Fruit fly (Drosophila melanogaster) whole organism, embryonic: ENCODE results near the gene CG11560.

Source experiments
- Ada2b ChIP-seq: fragments of 200-800 bp; sonication (Bioruptor generic); IDR thresholded peaks from 2 replicates; pipeline ENCODE4 v1.3.6; 2022; ENCODE audit warnings: missing biosample characterization, missing genetic modification characterization
- B-H2 ChIP-seq: fragments of 200-800 bp; sonication (Bioruptor generic); optimal IDR thresholded peaks from 2 replicates; lab custom pipeline; 2018; ENCODE audit warnings: missing biosample characterization, mild to moderate bottlenecking, missing genetic modification characterization
- BEAF-32 ChIP-seq: fragments of 200-800 bp; sonication (Bioruptor generic); optimal IDR thresholded peaks from 3 replicates; lab custom pipeline; 2017; ENCODE audit warnings: missing biosample characterization, missing genetic modification characterization, mild to moderate bottlenecking, moderate library complexity, missing genetic modification reagents
- Bteb2 ChIP-seq: fragments of 200-800 bp; sonication (Bioruptor generic); optimal IDR thresholded peaks from 2 replicates; lab custom pipeline; 2016; ENCODE audit warnings: missing biosample characterization, missing genetic modification characterization
- C15 ChIP-seq: fragments of 200-800 bp; sonication (Bioruptor generic); IDR thresholded peaks from 3 replicates; pipeline ENCODE4 v1.3.6; 2022; ENCODE audit warnings: missing biosample characterization, missing genetic modification characterization
- CG13624 ChIP-seq: fragments of 200-800 bp; sonication (Bioruptor generic); optimal IDR thresholded peaks from 2 replicates; lab custom pipeline; 2016; ENCODE audit warnings: missing biosample characterization, missing genetic modification characterization
- CG14667 ChIP-seq: fragments of 200-800 bp; sonication (Bioruptor generic); IDR thresholded peaks from 2 replicates; pipeline ENCODE4 v1.3.6; 2022; ENCODE audit warnings: missing biosample characterization, missing genetic modification characterization
- CG1529 ChIP-seq: fragments of 200-800 bp; sonication (Bioruptor generic); optimal IDR thresholded peaks from 3 replicates; lab custom pipeline; 2018; ENCODE audit warnings: missing biosample characterization, missing genetic modification characterization
- CG17385 ChIP-seq: fragments of 200-800 bp; sonication (Bioruptor generic); optimal IDR thresholded peaks from 3 replicates; lab custom pipeline; 2018; ENCODE audit warnings: missing biosample characterization, mild to moderate bottlenecking, missing genetic modification characterization
- CG17829 ChIP-seq: fragments of 200-800 bp; optimal IDR thresholded peaks from 2 replicates; lab custom pipeline; 2019; ENCODE audit warnings: missing biosample characterization, mild to moderate bottlenecking, missing genetic modification characterization, moderate library complexity
- CG3065 ChIP-seq: fragments of 200-800 bp; sonication (Bioruptor generic); optimal IDR thresholded peaks from 2 replicates; lab custom pipeline; 2016; ENCODE audit warnings: missing biosample characterization, missing genetic modification characterization
- CG3281 ChIP-seq: fragments of 200-800 bp; sonication (Bioruptor generic); optimal IDR thresholded peaks from 3 replicates; lab custom pipeline; 2017; ENCODE audit warnings: missing biosample characterization, mild to moderate bottlenecking, missing genetic modification characterization
- CG34376 ChIP-seq: fragments of 200-800 bp; sonication (Bioruptor generic); optimal IDR thresholded peaks from 2 replicates; lab custom pipeline; 2018; ENCODE audit warnings: missing biosample characterization, mild to moderate bottlenecking, missing genetic modification characterization
- CG5180 ChIP-seq: fragments of 200-800 bp; sonication (Bioruptor generic); optimal IDR thresholded peaks from 3 replicates; lab custom pipeline; 2017; ENCODE audit warnings: missing biosample characterization, missing genetic modification characterization, mild to moderate bottlenecking, moderate library complexity, missing genetic modification reagents
- CG7271 ChIP-seq: fragments of 200-800 bp; sonication (Bioruptor generic); optimal IDR thresholded peaks from 2 replicates; lab custom pipeline; 2018; ENCODE audit warnings: missing biosample characterization, mild to moderate bottlenecking, missing genetic modification characterization, moderate library complexity
- CG7786 ChIP-seq: fragments of 200-800 bp; sonication (Bioruptor generic); optimal IDR thresholded peaks from 2 replicates; lab custom pipeline; 2016; ENCODE audit warnings: missing biosample characterization, missing genetic modification characterization
- CG9609 ChIP-seq: fragments of 200-800 bp; sonication (Bioruptor generic); optimal IDR thresholded peaks from 3 replicates; lab custom pipeline; 2016; ENCODE audit warnings: missing biosample characterization, missing genetic modification characterization
- CG9876 ChIP-seq: fragments of 200-800 bp; sonication (Bioruptor generic); optimal IDR thresholded peaks from 2 replicates; lab custom pipeline; 2016; ENCODE audit warnings: missing biosample characterization, missing genetic modification characterization
- CrebB ChIP-seq: fragments of 200-800 bp; sonication (Bioruptor generic); optimal IDR thresholded peaks from 3 replicates; lab custom pipeline; 2018; ENCODE audit warnings: missing biosample characterization, mild to moderate bottlenecking, missing genetic modification characterization
- Dbx ChIP-seq: fragments of 200-800 bp; sonication (Bioruptor generic); IDR thresholded peaks from 3 replicates; pipeline ENCODE4 v1.3.6; 2022; ENCODE audit warnings: missing biosample characterization, missing genetic modification characterization
- Dp ChIP-seq: fragments of 200-800 bp; sonication (Bioruptor generic); optimal IDR thresholded peaks from 2 replicates; lab custom pipeline; 2018; ENCODE audit warnings: missing biosample characterization, mild to moderate bottlenecking, missing genetic modification characterization, moderate library complexity
- ERR ChIP-seq: fragments of 200-800 bp; sonication (Bioruptor generic); optimal IDR thresholded peaks from 2 replicates; lab custom pipeline; 2016; ENCODE audit warnings: missing biosample characterization, missing genetic modification characterization
- Gsc ChIP-seq: fragments of 200-800 bp; sonication (Bioruptor generic); IDR thresholded peaks from 2 replicates; pipeline ENCODE4 v1.3.6; 2022; ENCODE audit warnings: missing biosample characterization, missing genetic modification characterization
- Hmr ChIP-seq: fragments of 200-800 bp; sonication (Bioruptor generic); optimal IDR thresholded peaks from 3 replicates; lab custom pipeline; 2017; ENCODE audit warnings: mild to moderate bottlenecking, missing biosample characterization, missing genetic modification reagents, missing genetic modification characterization
- Max ChIP-seq: fragments of 200-800 bp; sonication (Bioruptor generic); optimal IDR thresholded peaks from 2 replicates; lab custom pipeline; 2016; ENCODE audit warnings: missing biosample characterization, mild to moderate bottlenecking, missing genetic modification characterization
- Myb ChIP-seq: fragments of 200-800 bp; sonication (Bioruptor generic); optimal IDR thresholded peaks from 2 replicates; lab custom pipeline; 2016; ENCODE audit warnings: missing biosample characterization, missing genetic modification characterization
- Taf1 ChIP-seq: fragments of 200-800 bp; sonication (Bioruptor generic); IDR thresholded peaks from 2 replicates; pipeline ENCODE4 v1.3.6; 2022; ENCODE audit warnings: missing biosample characterization, missing genetic modification characterization
- Usf ChIP-seq: fragments of 200-800 bp; sonication (Bioruptor generic); optimal IDR thresholded peaks from 2 replicates; lab custom pipeline; 2017; ENCODE audit warnings: missing genotype, missing biosample characterization, missing genetic modification characterization
- Xrp1 ChIP-seq: fragments of 200-800 bp; sonication (Bioruptor generic); IDR thresholded peaks from 2 replicates; pipeline ENCODE4 v1.3.6; 2022; ENCODE audit warnings: missing biosample characterization, missing genetic modification characterization
- YL-1 ChIP-seq: fragments of 200-800 bp; sonication (Bioruptor generic); optimal IDR thresholded peaks from 3 replicates; lab custom pipeline; 2017; ENCODE audit warnings: missing biosample characterization, mild to moderate bottlenecking, missing genetic modification characterization
- abd-A ChIP-seq: fragments of 200-800 bp; sonication (Bioruptor generic); optimal IDR thresholded peaks from 3 replicates; lab custom pipeline; 2019; ENCODE audit warnings: missing biosample characterization, mild to moderate bottlenecking, missing genetic modification characterization, moderate library complexity
- ara ChIP-seq: fragments of 200-800 bp; sonication (Bioruptor generic); IDR thresholded peaks from 2 replicates; pipeline ENCODE4 v1.3.6; 2022; ENCODE audit warnings: missing biosample characterization, missing genetic modification characterization
- ash1 ChIP-seq: fragments of 200-800 bp; sonication (Bioruptor generic); optimal IDR thresholded peaks from 2 replicates; lab custom pipeline; 2018; ENCODE audit warnings: missing biosample characterization, mild to moderate bottlenecking, missing genetic modification characterization
- caup ChIP-seq: fragments of 200-800 bp; sonication (Bioruptor generic); optimal IDR thresholded peaks from 3 replicates; lab custom pipeline; 2017; ENCODE audit warnings: missing biosample characterization, mild to moderate bottlenecking, missing genetic modification characterization, moderate library complexity; ENCODE audit not compliant: severe bottlenecking
- chinmo ChIP-seq: fragments of 200-800 bp; sonication (Bioruptor generic); IDR thresholded peaks from 4 replicates; pipeline ENCODE4 v1.3.6; 2022; ENCODE audit warnings: missing biosample characterization, missing genetic modification characterization; ENCODE audit not compliant: partially characterized antibody
- gce ChIP-seq: fragments of 200-800 bp; sonication (Bioruptor generic); IDR thresholded peaks from 3 replicates; pipeline ENCODE4 v1.3.6; 2022; ENCODE audit warnings: missing biosample characterization, missing genetic modification characterization
- her ChIP-seq: fragments of 200-800 bp; sonication (Bioruptor generic); optimal IDR thresholded peaks from 2 replicates; lab custom pipeline; 2016; ENCODE audit warnings: missing biosample characterization, missing genetic modification characterization
- insv ChIP-seq, 2 experiments: fragments of 200-800 bp; sonication (Bioruptor generic); optimal IDR thresholded peaks; 3 replicates each; lab custom pipeline; 2016 to 2018; ENCODE audit warnings: missing biosample characterization in 2 of 2, missing genetic modification characterization in 2 of 2
- inv ChIP-seq: fragments of 200-800 bp; sonication (Bioruptor generic); IDR thresholded peaks from 2 replicates; pipeline ENCODE4 v1.3.6; 2022; ENCODE audit warnings: missing biosample characterization, missing genetic modification characterization; ENCODE audit not compliant: partially characterized antibody
- kni ChIP-seq: fragments of 200-800 bp; sonication (Bioruptor generic); optimal IDR thresholded peaks from 3 replicates; lab custom pipeline; 2017; ENCODE audit warnings: mild to moderate bottlenecking, missing biosample characterization, missing genetic modification reagents, missing genetic modification characterization
- knrl ChIP-seq: fragments of 200-800 bp; sonication (Bioruptor generic); IDR thresholded peaks from 3 replicates; pipeline ENCODE4 v1.3.6; 2022; ENCODE audit warnings: missing biosample characterization, missing genetic modification characterization; ENCODE audit not compliant: partially characterized antibody
- mirr ChIP-seq: fragments of 200-800 bp; sonication (Bioruptor generic); optimal IDR thresholded peaks from 3 replicates; lab custom pipeline; 2018; ENCODE audit warnings: missing biosample characterization, mild to moderate bottlenecking, missing genetic modification characterization
- nau ChIP-seq: fragments of 200-800 bp; sonication (Bioruptor generic); optimal IDR thresholded peaks from 3 replicates; lab custom pipeline; 2017; ENCODE audit warnings: missing biosample characterization, mild to moderate bottlenecking, missing genetic modification characterization, missing genetic modification reagents
- odd ChIP-seq: fragments of 200-800 bp; sonication (Bioruptor generic); optimal IDR thresholded peaks from 2 replicates; lab custom pipeline; 2017; ENCODE audit warnings: missing biosample characterization, mild to moderate bottlenecking, missing genetic modification characterization
- onecut ChIP-seq: fragments of 200-800 bp; sonication (Bioruptor generic); IDR thresholded peaks from 2 replicates; pipeline ENCODE4 v1.3.6; 2022; ENCODE audit warnings: missing biosample characterization, missing genetic modification characterization
- pum ChIP-seq: fragments of 200-800 bp; sonication (Bioruptor generic); optimal IDR thresholded peaks from 2 replicates; lab custom pipeline; 2016; ENCODE audit warnings: missing biosample characterization, missing genetic modification characterization
- repo ChIP-seq: fragments of 200-800 bp; sonication (Bioruptor generic); optimal IDR thresholded peaks from 2 replicates; lab custom pipeline; 2016; ENCODE audit warnings: missing biosample characterization, missing genetic modification characterization
- run ChIP-seq: fragments of 200-800 bp; sonication (Bioruptor generic); optimal IDR thresholded peaks from 3 replicates; lab custom pipeline; 2018; ENCODE audit warnings: missing biosample characterization, mild to moderate bottlenecking, missing genetic modification characterization
- sd ChIP-seq: fragments of 200-800 bp; sonication (Bioruptor generic); optimal IDR thresholded peaks from 3 replicates; lab custom pipeline; 2018; ENCODE audit warnings: missing biosample characterization, mild to moderate bottlenecking, missing genetic modification characterization, moderate library complexity
- trem ChIP-seq: fragments of 200-800 bp; optimal IDR thresholded peaks from 3 replicates; lab custom pipeline; 2019; ENCODE audit warnings: missing biosample characterization, mild to moderate bottlenecking, missing genetic modification characterization, moderate library complexity

Gene CG11560

DNA sequence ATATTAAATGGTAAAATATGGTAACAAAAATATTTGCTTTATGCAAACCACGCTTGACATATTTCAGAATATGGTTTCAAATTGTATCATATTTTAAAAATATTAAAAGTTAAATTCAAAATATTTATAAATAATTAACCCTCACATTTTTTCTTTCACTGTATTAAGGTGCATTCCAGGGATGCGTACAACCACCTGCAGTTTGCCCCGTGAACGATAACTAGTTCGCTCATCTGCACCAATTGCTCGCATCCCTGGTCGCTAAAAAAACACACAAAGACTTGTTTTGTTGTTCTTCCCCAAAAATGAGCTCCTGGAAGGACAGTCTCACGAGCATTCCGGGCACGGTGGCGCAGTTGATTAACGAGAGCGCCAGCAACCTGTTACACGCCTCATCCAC is 12.1 kb downstream of the CG11560 start, which contains the start of gene DEF8 (continued):
- TF ChIP-seq ara (GFP tag; lab: Robert Waterston, UW) = peak; percentile 52; the same call in 1 of the 2 replicates
- peak; percentile 81 for TF ChIP-seq CG17385 (GFP tag; lab: Kevin White, UChicago)
- TF ChIP-seq Hmr (GFP tag; lab: Kevin White, UChicago) = no peak
- no peak for TF ChIP-seq pum (GFP tag; lab: Kevin White, UChicago)
- TF ChIP-seq onecut (GFP tag; lab: Robert Waterston, UW) = peak; percentile 77
- TF ChIP-seq odd (GFP tag; lab: Kevin White, UChicago) = peak; percentile 82
- peak; percentile 93 for TF ChIP-seq sd (tag; lab: Kevin White, UChicago)
- no peak for TF ChIP-seq abd-A
- peak; percentile 67 for TF ChIP-seq run (tag; lab: Kevin White, UChicago)
- peak; percentile 57 for TF ChIP-seq caup (GFP tag; lab: Kevin White, UChicago)
- peak; percentile 76 for TF ChIP-seq Max (GFP tag; lab: Kevin White, UChicago)
- peak; percentile 78; the same call in 2 of the 3 replicates for TF ChIP-seq C15
- peak; percentile 82 for TF ChIP-seq CG3281
- peak; percentile 89 for TF ChIP-seq CG17829 (tag; lab: Kevin White, UChicago)
- peak; percentile 66; the same call in 1 of the 2 replicates for TF ChIP-seq Taf1
- TF ChIP-seq BEAF-32 (GFP tag; lab: Kevin White, UChicago) = peak; percentile 39
- no peak for TF ChIP-seq repo
- no peak for TF ChIP-seq CG9876 (GFP tag; lab: Kevin White, UChicago)
- TF ChIP-seq CG13624 (GFP tag; lab: Kevin White, UChicago) = peak; percentile 33
- no peak for TF ChIP-seq Gsc (GFP tag; lab: Robert Waterston, UW)
- no peak for TF ChIP-seq ERR
- TF ChIP-seq chinmo (GFP tag; lab: Robert Waterston, UW) = peak; percentile 90
- TF ChIP-seq CG1529 (GFP tag; lab: Kevin White, UChicago) = peak; percentile 57
- peak; percentile 29 for TF ChIP-seq her
- peak; percentile 11 for TF ChIP-seq ash1
- TF ChIP-seq Dp = peak; percentile 18
- peak; percentile 94 for TF ChIP-seq Xrp1 (GFP tag; lab: Robert Waterston, UW)
- TF ChIP-seq Myb (GFP tag; lab: Kevin White, UChicago) = peak; percentile 4
- TF ChIP-seq insv (GFP tag; optimal IDR thresholded peaks at IDR 0.05; lab: Kevin White, UChicago) = peak in 1 of 2 experiments; percentile 54
- peak; percentile 54; the same call in 1 of the 2 replicates for TF ChIP-seq CG14667 (GFP tag; lab: Robert Waterston, UW)
- TF ChIP-seq CG9609 (GFP tag; lab: Kevin White, UChicago) = peak; percentile 19
- TF ChIP-seq CrebB = peak; percentile 75
- TF ChIP-seq Bteb2 = peak; percentile 19
- TF ChIP-seq Usf (GFP tag; lab: Kevin White, UChicago) = peak; percentile 49
- TF ChIP-seq Ada2b (GFP tag; lab: Robert Waterston, UW) = peak; percentile 87
- no peak for TF ChIP-seq CG5180 (GFP tag; lab: Kevin White, UChicago)
- TF ChIP-seq nau (GFP tag; lab: Kevin White, UChicago) = no peak
- TF ChIP-seq YL-1 = peak; percentile 82
- peak; percentile 71 for TF ChIP-seq CG3065 (GFP tag; lab: Kevin White, UChicago)
- peak; percentile 89 for TF ChIP-seq gce (GFP tag; lab: Robert Waterston, UW)
- peak; percentile 83 for TF ChIP-seq CG7271 (tag; lab: Kevin White, UChicago)
- TF ChIP-seq mirr (GFP tag; lab: Kevin White, UChicago) = no peak
- TF ChIP-seq kni (GFP tag; lab: Kevin White, UChicago) = peak; percentile 40
- peak; percentile 3 for TF ChIP-seq CG7786 (GFP tag; lab: Kevin White, UChicago)
- TF ChIP-seq CG34376 = peak; percentile 11
- TF ChIP-seq knrl (GFP tag; lab: Robert Waterston, UW) = peak; percentile 60; the same call in 2 of the 3 replicates
- no peak; the same call in 1 of the 2 replicates for TF ChIP-seq inv (GFP tag; lab: Robert Waterston, UW)
- TF ChIP-seq B-H2 (GFP tag; lab: Kevin White, UChicago) = no peak
- TF ChIP-seq Dbx (GFP tag; lab: Robert Waterston, UW) = peak; percentile 80; the same call in 2 of the 3 replicates
- peak; percentile 84 for TF ChIP-seq trem (tag; lab: Kevin White, UChicago)
